Fruit fly (Drosophila melanogaster): ENCODE data around the gene bsk.

The bsk gene

dm6 chr2L:10200847-10201246 is 49.5 kb downstream of the bsk start, which contains the start of the genes Ripalpha and RpL7:
TSS of gene Ripalpha (minus strand) at chr2L:10200974.
TSS of gene RpL7 (plus strand) at chr2L:10201004.
- no peak for TF ChIP-seq Hr96 (GFP tag; optimal IDR thresholded peaks at IDR 0.05)
- peak; percentile 99 for TF ChIP-seq CG1620 (GFP tag; optimal IDR thresholded peaks at IDR 0.05)
- TF ChIP-seq Mnt (GFP tag; optimal IDR thresholded peaks at IDR 0.05), result peak; percentile 99
- TF ChIP-seq bab1 (GFP tag; optimal IDR thresholded peaks at IDR 0.05), result peak; percentile 94
- peak; percentile 90 for TF ChIP-seq CG33017 (tag; optimal IDR thresholded peaks at IDR 0.05)
- TF ChIP-seq tj (GFP tag; optimal IDR thresholded peaks at IDR 0.05), result peak; percentile 89
- peak; percentile 94 for TF ChIP-seq toe (GFP tag; optimal IDR thresholded peaks at IDR 0.05)
- peak; percentile 99 for TF ChIP-seq ovo (GFP tag; optimal IDR thresholded peaks at IDR 0.05)
- peak; percentile 96 for TF ChIP-seq CG12768 (GFP tag; optimal IDR thresholded peaks at IDR 0.05)
- TF ChIP-seq CG7101 (tag; optimal IDR thresholded peaks at IDR 0.05), result peak; percentile 98
- TF ChIP-seq CG7045 (GFP tag; optimal IDR thresholded peaks at IDR 0.05), result peak; percentile 97
- no peak for TF ChIP-seq CG5204 (GFP tag; optimal IDR thresholded peaks at IDR 0.05)
- peak; percentile 99 for TF ChIP-seq Crg-1 (GFP tag; optimal IDR thresholded peaks at IDR 0.05)
- TF ChIP-seq kay (GFP tag; ENCODE audit: borderline replicate concordance), result no peak
- TF ChIP-seq cic (GFP tag; optimal IDR thresholded peaks at IDR 0.05), result peak; percentile 93
- TF ChIP-seq cnc (optimal IDR thresholded peaks at IDR 0.05), result no peak
- TF ChIP-seq Clk (GFP tag; optimal IDR thresholded peaks at IDR 0.05), result peak; percentile 94
- TF ChIP-seq pad (GFP tag; optimal IDR thresholded peaks at IDR 0.05), result peak; percentile 93
- TF ChIP-seq CG14711 (tag; optimal IDR thresholded peaks at IDR 0.05), result peak; percentile 93
- TF ChIP-seq CG11617 (GFP tag; optimal IDR thresholded peaks at IDR 0.05), result peak; percentile 98

dm6 chr2L:10198911-10199310 is 51.4 kb downstream of the bsk start, which contains the start of gene Sur:
TSS of gene Sur (minus strand) at chr2L:10199117.
- TF ChIP-seq cnc (optimal IDR thresholded peaks at IDR 0.05) (no peak), CG5204 (GFP tag; optimal IDR thresholded peaks at IDR 0.05) (no peak), Clk (GFP tag; optimal IDR thresholded peaks at IDR 0.05) (no peak), cic (GFP tag; optimal IDR thresholded peaks at IDR 0.05) (no peak), CG1620 (GFP tag; optimal IDR thresholded peaks at IDR 0.05) (no peak), Mnt (GFP tag; optimal IDR thresholded peaks at IDR 0.05) (no peak), CG7045 (GFP tag; optimal IDR thresholded peaks at IDR 0.05) (no peak), CG12768 (GFP tag; optimal IDR thresholded peaks at IDR 0.05) (no peak)

All from whole organism, adult.